Worm (Caenorhabditis elegans) whole organism, L1 larva: ENCODE data around the gene T14G8.4.

ENCODE experiments used
- C16A3.4 ChIP-seq: fragments of 150-350 bp; optimal IDR thresholded peaks from 2 replicates; lab custom pipeline; 2014; ENCODE audit warnings: missing biosample characterization, missing genetic modification characterization
- F16B12.6 ChIP-seq: fragments of 150-350 bp; optimal IDR thresholded peaks from 2 replicates; lab custom pipeline; 2014; ENCODE audit warnings: missing biosample characterization, missing genetic modification characterization
- Y116A8C.19 ChIP-seq: sonication (generic microtip); optimal IDR thresholded peaks from 2 replicates; lab custom pipeline; 2016; ENCODE audit warnings: missing compliant biosample characterization, missing genetic modification characterization, borderline replicate concordance
- aly-2 ChIP-seq: fragments of 150-350 bp; optimal IDR thresholded peaks from 2 replicates; lab custom pipeline; 2014; ENCODE audit warnings: missing biosample characterization, missing genetic modification characterization
- blmp-1 ChIP-seq: fragments of 150-350 bp; optimal IDR thresholded peaks from 2 replicates; lab custom pipeline; 2014; ENCODE audit warnings: missing biosample characterization, missing genetic modification characterization
- ceh-8 ChIP-seq: fragments of 200-800 bp; sonication (Bioruptor generic); optimal IDR thresholded peaks from 2 replicates; lab custom pipeline; 2018; ENCODE audit warnings: mild to moderate bottlenecking, missing genetic modification characterization, moderate library complexity, missing compliant biosample characterization
- ceh-82 ChIP-seq, 3 experiments: fragments of 150-350 bp in 1 of 3; sonication (generic microtip) in 2 of 3; optimal IDR thresholded peaks; 2 replicates each; lab custom pipeline; 2014 to 2017; ENCODE audit warnings: missing biosample characterization in 3 of 3, missing genetic modification characterization in 3 of 3
- ceh-90 ChIP-seq: sonication (generic microtip); optimal IDR thresholded peaks from 2 replicates; lab custom pipeline; 2016; ENCODE audit warnings: missing genetic modification characterization, missing compliant biosample characterization
- dpl-1 ChIP-seq, 3 experiments: fragments of 150-350 bp in 2 of 3; sonication (generic microtip) in 1 of 3; optimal IDR thresholded peaks; 2 replicates each; lab custom pipeline; 2014 to 2017; ENCODE audit warnings: missing biosample characterization in 3 of 3, missing genetic modification characterization in 3 of 3, missing genetic modification reagents in 3 of 3
- dsc-1 ChIP-seq: sonication (generic microtip); optimal IDR thresholded peaks from 2 replicates; lab custom pipeline; 2016; ENCODE audit warnings: mild to moderate bottlenecking, missing genetic modification characterization, missing compliant biosample characterization
- efl-1 ChIP-seq, 4 experiments: fragments of 150-350 bp; optimal IDR thresholded peaks in 3 of 4; peaks in 1 of 4; 1 replicate in 1 of 4; 2 replicates in 3 of 4; lab custom pipeline; 2014; ENCODE audit warnings: missing biosample characterization in 2 of 4, missing genetic modification characterization in 2 of 4, missing genetic modification reagents in 2 of 4
- efl-3 ChIP-seq: fragments of 200-800 bp; sonication (Bioruptor generic); optimal IDR thresholded peaks from 2 replicates; lab custom pipeline; 2018; ENCODE audit warnings: mild to moderate bottlenecking, missing genetic modification characterization, missing compliant biosample characterization
- elt-2 ChIP-seq: sonication (generic microtip); optimal IDR thresholded peaks from 2 replicates; lab custom pipeline; 2016; ENCODE audit warnings: missing genetic modification characterization, mild to moderate bottlenecking, inconsistent platforms, missing compliant biosample characterization, missing genetic modification reagents
- elt-3 ChIP-seq, 6 experiments: fragments of 150-350 bp in 1 of 6; sonication (generic microtip); optimal IDR thresholded peaks; 2 replicates each; lab custom pipeline; 2017 to 2018; ENCODE audit warnings: missing biosample characterization in 6 of 6, missing genetic modification characterization in 6 of 6, inconsistent platforms in 1 of 6
- fkh-10 ChIP-seq: sonication (generic microtip); optimal IDR thresholded peaks from 2 replicates; lab custom pipeline; 2017; ENCODE audit warnings: missing biosample characterization, missing genetic modification reagents, missing genetic modification characterization
- fkh-4 ChIP-seq: sonication (generic microtip); optimal IDR thresholded peaks from 2 replicates; lab custom pipeline; 2016; ENCODE audit warnings: missing compliant biosample characterization, missing genetic modification characterization, borderline replicate concordance
- fos-1 ChIP-seq: fragments of 150-350 bp; optimal IDR thresholded peaks from 2 replicates; lab custom pipeline; 2014; ENCODE audit warnings: missing biosample characterization, missing genetic modification characterization
- hpl-2 ChIP-seq: fragments of 150-350 bp; optimal IDR thresholded peaks from 2 replicates; lab custom pipeline; 2014; ENCODE audit warnings: missing biosample characterization, missing genetic modification reagents, missing genetic modification characterization
- isw-1 ChIP-seq: fragments of 200-800 bp; sonication (Bioruptor generic); IDR thresholded peaks from 2 replicates; pipeline ENCODE4 v1.3.6; 2022; ENCODE audit warnings: missing genetic modification characterization, missing compliant biosample characterization
- jun-1 ChIP-seq: fragments of 150-350 bp; optimal IDR thresholded peaks from 2 replicates; lab custom pipeline; 2014; ENCODE audit warnings: missing biosample characterization, missing genetic modification reagents, missing genetic modification characterization
- lin-13 ChIP-seq: fragments of 150-350 bp; optimal IDR thresholded peaks from 2 replicates; lab custom pipeline; 2014; ENCODE audit warnings: missing biosample characterization, missing genetic modification reagents, missing genetic modification characterization
- lin-14 ChIP-seq: fragments of 200-800 bp; sonication (Bioruptor generic); optimal IDR thresholded peaks from 2 replicates; lab custom pipeline; 2018; ENCODE audit warnings: mild to moderate bottlenecking, missing genetic modification characterization, moderate library complexity, missing compliant biosample characterization
- lin-15B ChIP-seq: fragments of 150-350 bp; sonication (generic microtip); optimal IDR thresholded peaks from 3 replicates; lab custom pipeline; 2014; ENCODE audit warnings: missing biosample characterization, missing genetic modification characterization
- lin-35 ChIP-seq, 2 experiments: fragments of 150-350 bp; optimal IDR thresholded peaks; 2 replicates each; lab custom pipeline; 2014; ENCODE audit warnings: missing biosample characterization in 2 of 2, missing genetic modification characterization in 2 of 2, missing genetic modification reagents in 2 of 2
- lsy-2 ChIP-seq, 2 experiments: fragments of 150-350 bp; optimal IDR thresholded peaks; 2 replicates each; lab custom pipeline; 2014; ENCODE audit warnings: missing biosample characterization in 2 of 2, missing genetic modification characterization in 2 of 2
- mef-2 ChIP-seq: fragments of 150-350 bp; optimal IDR thresholded peaks from 2 replicates; lab custom pipeline; 2014; ENCODE audit warnings: missing biosample characterization, missing genetic modification characterization
- mep-1 ChIP-seq: fragments of 150-350 bp; optimal IDR thresholded peaks from 2 replicates; lab custom pipeline; 2014; ENCODE audit warnings: missing biosample characterization, missing genetic modification characterization
- nhr-19 ChIP-seq: fragments of 200-800 bp; sonication (Bioruptor generic); conservative IDR thresholded peaks from 2 replicates; pipeline ENCODE4 v1.3.6; 2022; ENCODE audit warnings: missing genetic modification characterization, missing compliant biosample characterization
- nhr-20 ChIP-seq: sonication (generic microtip); optimal IDR thresholded peaks from 2 replicates; lab custom pipeline; 2016; ENCODE audit warnings: mild to moderate bottlenecking, missing genetic modification characterization, missing compliant biosample characterization
- nhr-237 ChIP-seq: fragments of 150-350 bp; optimal IDR thresholded peaks from 2 replicates; lab custom pipeline; 2014; ENCODE audit warnings: missing biosample characterization, missing genetic modification characterization
- nhr-47 ChIP-seq: sonication (generic microtip); optimal IDR thresholded peaks from 2 replicates; lab custom pipeline; 2016; ENCODE audit warnings: mild to moderate bottlenecking, missing genetic modification characterization, moderate library complexity, missing compliant biosample characterization
- nhr-71 ChIP-seq: sonication (generic microtip); optimal IDR thresholded peaks from 2 replicates; lab custom pipeline; 2016; ENCODE audit warnings: mild to moderate bottlenecking, missing genetic modification characterization, moderate library complexity, missing compliant biosample characterization
- nhr-85 ChIP-seq: sonication (generic microtip); peaks from one replicate; lab custom pipeline; 2016; ENCODE audit warnings: missing genetic modification characterization, inconsistent platforms, missing compliant biosample characterization
- pax-3 ChIP-seq: fragments of 200-800 bp; sonication (Bioruptor generic); optimal IDR thresholded peaks from 2 replicates; lab custom pipeline; 2018; ENCODE audit warnings: mild to moderate bottlenecking, missing genetic modification characterization, moderate library complexity, missing compliant biosample characterization
- pqm-1 ChIP-seq: sonication (generic microtip); optimal IDR thresholded peaks from 3 replicates; lab custom pipeline; 2017; ENCODE audit warnings: missing biosample characterization, missing genetic modification characterization
- rnt-1 ChIP-seq: sonication (generic microtip); optimal IDR thresholded peaks from 2 replicates; lab custom pipeline; 2016; ENCODE audit warnings: mild to moderate bottlenecking, missing genetic modification characterization, moderate library complexity, missing compliant biosample characterization
- sptf-1 ChIP-seq: fragments of 150-350 bp; optimal IDR thresholded peaks from 2 replicates; lab custom pipeline; 2014; ENCODE audit warnings: missing biosample characterization, missing genetic modification characterization
- sup-37 ChIP-seq: fragments of 200-800 bp; sonication (Bioruptor generic); optimal IDR thresholded peaks from 2 replicates; lab custom pipeline; 2018; ENCODE audit warnings: mild to moderate bottlenecking, missing genetic modification characterization, missing compliant biosample characterization
- tlp-1 ChIP-seq: fragments of 150-350 bp; optimal IDR thresholded peaks from 2 replicates; lab custom pipeline; 2014; ENCODE audit warnings: missing biosample characterization, missing genetic modification characterization
- unc-130 ChIP-seq: fragments of 150-350 bp; optimal IDR thresholded peaks from 2 replicates; lab custom pipeline; 2017; ENCODE audit warnings: missing biosample characterization, missing genetic modification characterization, inconsistent platforms
- unc-86 ChIP-seq: sonication (generic microtip); optimal IDR thresholded peaks from 2 replicates; lab custom pipeline; 2016; ENCODE audit warnings: missing genetic modification characterization, missing compliant biosample characterization
- vab-15 ChIP-seq: sonication (generic microtip); optimal IDR thresholded peaks from 2 replicates; lab custom pipeline; 2017; ENCODE audit warnings: missing genotype, mild to moderate bottlenecking, missing genetic modification characterization, missing compliant biosample characterization
- zip-4 ChIP-seq: fragments of 200-800 bp; sonication (Bioruptor generic); optimal IDR thresholded peaks from 2 replicates; lab custom pipeline; 2018; ENCODE audit warnings: mild to moderate bottlenecking, missing genetic modification characterization, moderate library complexity, missing compliant biosample characterization

The T14G8.4 gene

DNA sequence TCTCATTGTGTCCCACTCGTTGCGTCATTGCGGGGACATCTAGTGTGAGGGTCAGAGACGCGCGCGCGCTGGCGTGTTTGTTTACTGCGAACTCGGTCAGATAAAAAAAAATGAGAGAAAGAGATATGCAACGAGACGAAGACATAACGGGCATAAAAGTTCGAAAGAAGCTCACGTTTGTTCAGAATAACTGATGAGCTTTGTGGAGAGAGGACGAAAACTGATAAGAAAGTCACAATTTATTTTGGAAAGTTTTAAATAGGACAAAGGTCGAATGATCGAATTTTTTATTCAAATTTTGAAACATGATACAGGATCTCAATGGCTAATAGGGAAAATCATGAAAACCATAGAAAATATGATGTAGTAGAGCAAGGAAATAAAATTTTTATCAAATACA is 10.6 kb downstream of the T14G8.4 start:
- TF ChIP-seq elt-2 (peak; percentile 49), nhr-71 (tag; lab: Kevin White, UChicago) (peak; percentile 19), unc-86 (tag; lab: Kevin White, UChicago) (no peak), lin-14 (GFP tag; lab: Kevin White, UChicago) (peak; percentile 47), rnt-1 (peak; percentile 14), ceh-82 (tag; optimal IDR thresholded peaks at IDR 0.05; lab: Kevin White, UChicago) (no peak), nhr-85 (tag; lab: Kevin White, UChicago) (peak; percentile 61)

DNA sequence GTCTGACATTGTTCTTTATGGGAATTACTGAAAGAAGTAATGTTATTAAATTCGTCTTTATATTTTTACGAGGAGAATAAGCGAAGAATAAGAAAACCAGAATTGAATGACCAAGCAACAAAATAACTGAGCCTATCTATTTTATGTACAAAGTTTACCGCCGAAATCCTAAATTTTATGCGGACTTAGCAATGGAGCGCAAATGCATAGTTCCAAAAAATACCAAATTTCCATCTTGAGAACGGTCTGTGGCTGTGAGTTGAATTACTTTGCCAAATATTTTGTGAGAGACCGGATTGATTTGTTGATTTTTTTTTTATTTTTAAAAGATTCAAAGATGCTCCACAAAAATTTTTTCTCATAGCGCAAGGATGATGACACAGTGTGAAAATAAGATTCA is 11.1 kb downstream of the T14G8.4 start, which contains the start of gene chd-3:
chd-3 (minus strand) TSS at position 27 of the 400 bp plus-strand sequence.
- TF ChIP-seq dpl-1 (GFP tag; optimal IDR thresholded peaks at IDR 0.05; lab: Kevin White, UChicago) (peak in 1 of 3 experiments; percentile 35), pax-3 (no peak), isw-1 (no peak), pqm-1 (tag; lab: Kevin White, UChicago) (no peak), lin-15B (no peak), lin-13 (GFP tag; lab: Kevin White, UChicago) (no peak), mef-2 (tag; lab: Kevin White, UChicago) (no peak), jun-1 (tag; lab: Kevin White, UChicago) (no peak), efl-1 (optimal IDR thresholded peaks at IDR 0.05; lab: Kevin White, UChicago) (no peak), efl-1 (GFP tag; optimal IDR thresholded peaks at IDR 0.05 in 1 of 2; lab: Kevin White, UChicago) (peak in 1 of 2 experiments; percentile 82), C16A3.4 (tag; lab: Kevin White, UChicago) (no peak), blmp-1 (no peak), efl-3 (GFP tag; lab: Kevin White, UChicago) (no peak), lin-14 (GFP tag; lab: Kevin White, UChicago) (no peak), ceh-8 (GFP tag; lab: Kevin White, UChicago) (no peak), lin-35 (GFP tag; optimal IDR thresholded peaks at IDR 0.05; lab: Kevin White, UChicago) (peak in 1 of 2 experiments; percentile 12), nhr-237 (tag; lab: Kevin White, UChicago) (no peak)

ce11 chrX:12846043-12846442 is 17.7 kb downstream of the T14G8.4 start, which contains the start of gene C52G5.3:
TSS of gene C52G5.3 (minus strand) at chrX:12846143.
- no peak for TF ChIP-seq lin-35 (GFP tag; optimal IDR thresholded peaks at IDR 0.05; lab: Kevin White, UChicago)
- no peak for TF ChIP-seq lsy-2 (tag; optimal IDR thresholded peaks at IDR 0.05; lab: Kevin White, UChicago)
- TF ChIP-seq sup-37 (GFP tag; lab: Kevin White, UChicago), result no peak
- TF ChIP-seq Y116A8C.19 (tag; lab: Kevin White, UChicago), result no peak
- no peak for TF ChIP-seq mep-1 (tag; lab: Kevin White, UChicago)
- no peak for TF ChIP-seq zip-4 (GFP tag; lab: Kevin White, UChicago)
- no peak for TF ChIP-seq efl-1 (optimal IDR thresholded peaks at IDR 0.05; lab: Kevin White, UChicago)
- peak in 1 of 2 experiments; percentile 38 for TF ChIP-seq efl-1 (GFP tag; optimal IDR thresholded peaks at IDR 0.05 in 1 of 2; lab: Kevin White, UChicago)

DNA sequence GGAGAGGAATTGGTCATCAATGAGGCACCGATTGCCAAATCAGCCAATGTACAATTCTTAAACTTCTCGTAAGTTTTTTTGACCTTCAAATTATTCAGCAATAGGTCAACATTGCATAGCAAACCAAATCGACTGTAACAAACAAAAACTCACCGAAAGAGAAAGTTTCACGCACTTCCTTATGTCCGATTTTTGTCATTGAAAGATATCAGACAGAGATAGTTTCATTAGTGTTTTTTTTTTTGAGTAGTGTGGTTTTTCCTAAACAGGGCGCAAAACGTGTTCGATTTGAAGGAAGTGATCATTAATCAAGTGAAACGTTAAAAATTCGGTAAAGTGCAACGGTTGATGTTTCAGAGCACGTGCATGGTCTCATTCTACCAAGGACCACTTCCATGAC is 19.5 kb downstream of the T14G8.4 start:
- no peak for TF ChIP-seq nhr-47 (tag; lab: Kevin White, UChicago)
- peak; percentile 5 for TF ChIP-seq lin-14 (GFP tag; lab: Kevin White, UChicago)
- peak; percentile 67 for TF ChIP-seq blmp-1
- TF ChIP-seq nhr-85 (tag; lab: Kevin White, UChicago), result peak; percentile 78

DNA sequence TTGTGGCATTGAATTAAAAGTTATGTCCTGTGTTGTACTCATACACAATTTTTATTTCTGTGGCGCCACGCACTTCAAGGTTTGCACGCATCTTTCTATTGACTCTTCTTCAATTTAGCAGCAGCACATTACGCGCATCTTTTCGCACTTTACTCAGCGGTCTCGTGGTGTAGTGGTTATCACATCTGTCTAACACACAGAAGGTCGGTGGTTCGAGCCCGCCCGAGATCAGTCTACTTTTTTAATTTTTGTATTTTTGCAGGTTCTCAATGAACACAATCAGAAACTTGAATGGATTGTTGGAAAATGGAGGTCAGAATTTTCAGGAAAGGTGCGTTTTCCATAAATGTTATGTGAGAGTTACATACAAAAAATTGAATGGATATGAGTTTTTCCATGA is 20.2 kb downstream of the T14G8.4 start:
- TF ChIP-seq hpl-2, result peak; percentile 37
- peak in 1 of 6 experiments; percentile 16 for TF ChIP-seq elt-3 (tag; optimal IDR thresholded peaks at IDR 0.05; lab: Kevin White, UChicago)
- peak; percentile 32 for TF ChIP-seq C16A3.4 (tag; lab: Kevin White, UChicago)
- no peak for TF ChIP-seq tlp-1 (tag; lab: Kevin White, UChicago)
- peak; percentile 67 for TF ChIP-seq nhr-20 (tag; lab: Kevin White, UChicago)
- TF ChIP-seq dpl-1 (GFP tag; optimal IDR thresholded peaks at IDR 0.05; lab: Kevin White, UChicago), result peak in 1 of 3 experiments; percentile 2
- no peak for TF ChIP-seq ceh-90 (tag; lab: Kevin White, UChicago)
- TF ChIP-seq nhr-19 (GFP tag; lab: Robert Waterston, UW), result peak; percentile 73
- TF ChIP-seq dsc-1 (tag; lab: Kevin White, UChicago), result peak; percentile 73
- no peak for TF ChIP-seq sptf-1 (tag; lab: Kevin White, UChicago)
- no peak for TF ChIP-seq vab-15 (tag; lab: Kevin White, UChicago)
- TF ChIP-seq efl-1 (optimal IDR thresholded peaks at IDR 0.05; lab: Kevin White, UChicago), result peak; percentile 0 to 12
- TF ChIP-seq efl-1 (GFP tag; optimal IDR thresholded peaks at IDR 0.05 in 1 of 2; lab: Kevin White, UChicago), result peak in 1 of 2 experiments; percentile 89
- TF ChIP-seq unc-130 (tag; lab: Kevin White, UChicago), result peak; percentile 63
- peak; percentile 5 for TF ChIP-seq F16B12.6
- TF ChIP-seq ceh-82 (tag; optimal IDR thresholded peaks at IDR 0.05; lab: Kevin White, UChicago), result peak; percentile 17 to 39 (median 34)
- TF ChIP-seq aly-2 (tag; lab: Kevin White, UChicago), result no peak
- TF ChIP-seq fos-1 (tag; lab: Kevin White, UChicago), result peak; percentile 19
- TF ChIP-seq fkh-4 (tag; lab: Kevin White, UChicago), result peak; percentile 5
- TF ChIP-seq nhr-85 (tag; lab: Kevin White, UChicago), result peak; percentile 76
- peak; percentile 20 for TF ChIP-seq fkh-10 (GFP tag; lab: Kevin White, UChicago)
- peak; percentile 7 for TF ChIP-seq ceh-8 (GFP tag; lab: Kevin White, UChicago)
